Fruit fly (Drosophila melanogaster): ENCODE measurements around the gene CG10650.
A peak's percentile ranks its signal among the peaks of the same experiment; 100 is the strongest.

CG10650 gene

DNA sequence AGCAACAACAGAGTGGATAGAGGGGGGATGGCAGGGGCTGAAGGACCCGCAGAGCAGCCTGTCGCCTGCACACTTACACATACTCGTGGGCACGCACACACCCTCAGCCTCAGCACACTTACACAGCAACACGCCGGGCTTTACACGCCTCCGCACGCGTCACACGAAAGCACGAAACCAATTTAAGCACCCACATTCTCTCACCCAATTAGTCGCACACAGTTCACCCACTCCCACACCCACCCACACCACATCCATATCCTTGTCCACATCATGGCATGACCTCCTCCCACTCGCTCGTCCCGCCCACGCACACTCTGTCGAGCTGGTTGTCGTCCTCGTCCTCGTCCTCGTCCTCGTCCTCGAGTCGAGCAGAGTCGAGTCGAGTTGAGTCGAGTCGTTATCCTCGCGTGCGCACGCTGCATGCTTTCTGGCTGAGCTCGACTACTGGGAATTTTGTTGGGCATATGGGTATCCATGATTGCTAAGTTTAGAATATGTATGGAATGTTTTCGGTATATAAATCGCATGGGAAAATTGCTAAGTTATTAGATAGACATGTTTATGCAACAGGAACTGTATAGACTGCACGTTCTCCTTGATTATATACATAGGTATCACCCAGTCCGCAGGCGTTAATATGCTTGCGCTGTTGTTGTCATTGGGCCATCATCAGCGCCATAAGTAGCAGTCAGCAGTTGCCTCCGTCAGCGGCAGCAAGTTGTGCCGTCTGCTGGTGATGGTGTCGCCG, 16.3 kb upstream of the CG10650 start (continued):
- TF ChIP-seq CG33213 (GFP tag; optimal IDR thresholded peaks at IDR 0.05) (peak; percentile 48), Hmx (GFP tag; optimal IDR thresholded peaks at IDR 0.05) (peak; percentile 16), CHES-1-like (GFP tag; optimal IDR thresholded peaks at IDR 0.05) (peak; percentile 80), pzg (GFP tag; optimal IDR thresholded peaks at IDR 0.05) (no peak), BEAF-32 (GFP tag; optimal IDR thresholded peaks at IDR 0.05) (no peak), chn (GFP tag; optimal IDR thresholded peaks at IDR 0.05) (peak; percentile 74), CG32772 (GFP tag; IDR thresholded peaks at IDR 0.05) (peak; percentile 87), CG10274 (GFP tag; optimal IDR thresholded peaks at IDR 0.05) (peak; percentile 45), CG4282 (GFP tag; optimal IDR thresholded peaks at IDR 0.05) (no peak), Kr (GFP tag; optimal IDR thresholded peaks at IDR 0.05) (no peak), CG12391 (tag; optimal IDR thresholded peaks at IDR 0.05) (peak; percentile 81), CG10267 (tag; optimal IDR thresholded peaks at IDR 0.05) (peak; percentile 58), D19A (tag; optimal IDR thresholded peaks at IDR 0.05) (peak; percentile 69), CG7745 (tag; optimal IDR thresholded peaks at IDR 0.05) (no peak), CG1832 (GFP tag; optimal IDR thresholded peaks at IDR 0.05) (no peak), Scr (GFP tag; IDR thresholded peaks at IDR 0.05; ENCODE audit: partially characterized antibody) (no peak), CG7357 (GFP tag; IDR thresholded peaks at IDR 0.05) (peak; percentile 76), CG13296 (GFP tag; optimal IDR thresholded peaks at IDR 0.05) (peak; percentile 69), Bdp1 (GFP tag; optimal IDR thresholded peaks at IDR 0.05) (peak; percentile 78), ro (GFP tag; IDR thresholded peaks at IDR 0.05) (peak; percentile 60; the same call in 1 of the 2 replicates), CG15269 (tag; optimal IDR thresholded peaks at IDR 0.05) (peak; percentile 83), Opbp (GFP tag; IDR thresholded peaks at IDR 0.05; ENCODE audit: partially characterized antibody) (no peak), vfl (GFP tag; optimal IDR thresholded peaks at IDR 0.05) (peak; percentile 64), pum (GFP tag; optimal IDR thresholded peaks at IDR 0.05) (peak; percentile 74), CG12155 (GFP tag; optimal IDR thresholded peaks at IDR 0.05) (peak; percentile 74), Sox100B (GFP tag; optimal IDR thresholded peaks at IDR 0.05) (peak; percentile 66), Neu2 (GFP tag; optimal IDR thresholded peaks at IDR 0.05; ENCODE audit: borderline replicate concordance) (no peak), CG15601 (tag; optimal IDR thresholded peaks at IDR 0.05) (peak; percentile 69), CG9609 (GFP tag; optimal IDR thresholded peaks at IDR 0.05) (peak; percentile 83), tgo (GFP tag; IDR thresholded peaks at IDR 0.05) (peak; percentile 88), ara (GFP tag; IDR thresholded peaks at IDR 0.05) (peak; percentile 80), CG14667 (GFP tag; IDR thresholded peaks at IDR 0.05) (peak; percentile 69), CG5245 (GFP tag; optimal IDR thresholded peaks at IDR 0.05) (peak; percentile 63), trem (tag; optimal IDR thresholded peaks at IDR 0.05) (peak; percentile 36), sima (GFP tag; optimal IDR thresholded peaks at IDR 0.05) (no peak), CG17359 (tag; optimal IDR thresholded peaks at IDR 0.05) (peak; percentile 82), CG16863 (GFP tag; optimal IDR thresholded peaks at IDR 0.05) (peak; percentile 76), NC2α (GFP tag; optimal IDR thresholded peaks at IDR 0.05) (peak; percentile 46), GATAe (GFP tag; conservative IDR thresholded peaks at IDR 0.05) (0 out of 2 replicates have a peak, but pooled peaks have one; percentile 15), dmrt11E (tag; optimal IDR thresholded peaks at IDR 0.05) (peak; percentile 30), nerfin-1 (tag; optimal IDR thresholded peaks at IDR 0.05) (peak; percentile 34), bowl (GFP tag; IDR thresholded peaks at IDR 0.05) (peak; percentile 63; the same call in 1 of the 2 replicates), Tbp (GFP tag; optimal IDR thresholded peaks at IDR 0.05) (no peak), CG6813 (GFP tag; optimal IDR thresholded peaks at IDR 0.05) (peak; percentile 70), cas (GFP tag; IDR thresholded peaks at IDR 0.05) (peak; percentile 83), shn (GFP tag; optimal IDR thresholded peaks at IDR 0.05) (peak; percentile 76), nerfin-2 (GFP tag; IDR thresholded peaks at IDR 0.05; ENCODE audit: partially characterized antibody) (no peak), Hey (tag; optimal IDR thresholded peaks at IDR 0.05) (peak; percentile 100), psq (GFP tag; optimal IDR thresholded peaks at IDR 0.05) (no peak)

All from whole organism, embryonic.